Fruit fly (Drosophila melanogaster) whole organism, embryonic: ENCODE data around the gene CG10137.

Experiments
- Ada2b ChIP-seq: fragments of 200-800 bp; sonication (Bioruptor generic); IDR thresholded peaks from 2 replicates; pipeline ENCODE4 v1.3.6; 2022; ENCODE audit warnings: missing biosample characterization, missing genetic modification characterization
- Aef1 ChIP-seq: fragments of 200-800 bp; sonication (Bioruptor generic); IDR thresholded peaks from 3 replicates; pipeline ENCODE4 v1.3.6; 2022; ENCODE audit warnings: missing biosample characterization, missing genetic modification characterization
- Atf-2 ChIP-seq: fragments of 200-800 bp; sonication (Bioruptor generic); optimal IDR thresholded peaks from 2 replicates; lab custom pipeline; 2016; ENCODE audit warnings: missing biosample characterization, missing genetic modification characterization
- CG10366 ChIP-seq: fragments of 200-800 bp; sonication (Bioruptor generic); IDR thresholded peaks from 2 replicates; pipeline ENCODE4 v1.3.6; 2022; ENCODE audit warnings: missing biosample characterization, missing genetic modification characterization
- CG11085 ChIP-seq: fragments of 200-800 bp; sonication (Bioruptor generic); IDR thresholded peaks from 2 replicates; pipeline ENCODE4 v1.3.6; 2022; ENCODE audit warnings: missing biosample characterization, missing genetic modification characterization
- CG11695 ChIP-seq: fragments of 200-800 bp; sonication (Bioruptor generic); IDR thresholded peaks from 3 replicates; pipeline ENCODE4 v1.3.6; 2022; ENCODE audit warnings: missing biosample characterization, missing genetic modification characterization
- CG13424 ChIP-seq: fragments of 200-800 bp; sonication (Bioruptor generic); optimal IDR thresholded peaks from 2 replicates; lab custom pipeline; 2019; ENCODE audit warnings: missing biosample characterization, mild to moderate bottlenecking, missing genetic modification characterization, moderate library complexity
- CG14441 ChIP-seq: fragments of 200-800 bp; sonication (Bioruptor generic); IDR thresholded peaks from 2 replicates; pipeline ENCODE4 v1.3.6; 2022; ENCODE audit warnings: missing biosample characterization, missing genetic modification characterization
- CG15696 ChIP-seq: fragments of 200-800 bp; sonication (Bioruptor generic); optimal IDR thresholded peaks from 2 replicates; lab custom pipeline; 2019; ENCODE audit warnings: missing biosample characterization, mild to moderate bottlenecking, missing genetic modification characterization, moderate library complexity
- CG16779 ChIP-seq: fragments of 200-800 bp; sonication (Bioruptor generic); IDR thresholded peaks from 2 replicates; pipeline ENCODE4 v1.3.6; 2022; ENCODE audit warnings: missing biosample characterization, missing genetic modification characterization
- CG17186 ChIP-seq: fragments of 200-800 bp; sonication (Bioruptor generic); optimal IDR thresholded peaks from 3 replicates; lab custom pipeline; 2017; ENCODE audit warnings: missing biosample characterization, missing genetic modification reagents, missing genetic modification characterization
- CG17912 ChIP-seq: fragments of 200-800 bp; sonication (Bioruptor generic); optimal IDR thresholded peaks from 2 replicates; lab custom pipeline; 2018; ENCODE audit warnings: missing biosample characterization, mild to moderate bottlenecking, missing genetic modification characterization
- CG18599 ChIP-seq: fragments of 200-800 bp; sonication (Bioruptor generic); optimal IDR thresholded peaks from 3 replicates; lab custom pipeline; 2017; ENCODE audit warnings: missing biosample characterization, missing genetic modification characterization, mild to moderate bottlenecking, moderate library complexity, missing genetic modification reagents
- CG2116 ChIP-seq: fragments of 200-800 bp; sonication (Bioruptor generic); optimal IDR thresholded peaks from 3 replicates; lab custom pipeline; 2018; ENCODE audit warnings: missing biosample characterization, mild to moderate bottlenecking, missing genetic modification characterization
- CG30403 ChIP-seq: fragments of 200-800 bp; sonication (Bioruptor generic); optimal IDR thresholded peaks from 3 replicates; lab custom pipeline; 2016; ENCODE audit warnings: missing biosample characterization, missing genetic modification characterization
- CG30431 ChIP-seq: fragments of 200-800 bp; sonication (Bioruptor generic); optimal IDR thresholded peaks from 2 replicates; lab custom pipeline; 2017; ENCODE audit warnings: missing biosample characterization, missing genetic modification characterization
- CG31388 ChIP-seq: fragments of 200-800 bp; sonication (Bioruptor generic); optimal IDR thresholded peaks from 2 replicates; lab custom pipeline; 2016; ENCODE audit warnings: missing biosample characterization, missing genetic modification characterization
- CG3163 ChIP-seq: fragments of 200-800 bp; sonication (Bioruptor generic); optimal IDR thresholded peaks from 3 replicates; lab custom pipeline; 2016; ENCODE audit warnings: missing biosample characterization, missing genetic modification characterization
- CG33557 ChIP-seq: fragments of 200-800 bp; sonication (Bioruptor generic); optimal IDR thresholded peaks from 2 replicates; lab custom pipeline; 2019; ENCODE audit warnings: missing biosample characterization, mild to moderate bottlenecking, missing genetic modification characterization, moderate library complexity
- CG34422 ChIP-seq: fragments of 200-800 bp; sonication (Bioruptor generic); IDR thresholded peaks from 3 replicates; pipeline ENCODE4 v1.3.6; 2022; ENCODE audit warnings: missing biosample characterization, missing genetic modification characterization
- CG4328 ChIP-seq: fragments of 200-800 bp; sonication (Bioruptor generic); optimal IDR thresholded peaks from 3 replicates; lab custom pipeline; 2017; ENCODE audit warnings: missing biosample characterization, missing genetic modification reagents, missing genetic modification characterization
- CG6254 ChIP-seq: fragments of 200-800 bp; sonication (Bioruptor generic); optimal IDR thresholded peaks from 3 replicates; lab custom pipeline; 2017; ENCODE audit warnings: mild to moderate bottlenecking, missing biosample characterization, missing genetic modification reagents, missing genetic modification characterization
- CG6765 ChIP-seq: fragments of 200-800 bp; sonication (Bioruptor generic); optimal IDR thresholded peaks from 3 replicates; lab custom pipeline; 2017; ENCODE audit warnings: missing biosample characterization, mild to moderate bottlenecking, missing genetic modification characterization
- CG6791 ChIP-seq: fragments of 200-800 bp; sonication (Bioruptor generic); IDR thresholded peaks from 3 replicates; pipeline ENCODE4 v1.3.6; 2022; ENCODE audit warnings: missing biosample characterization, missing genetic modification characterization; ENCODE audit not compliant: partially characterized antibody
- CG7271 ChIP-seq: fragments of 200-800 bp; sonication (Bioruptor generic); optimal IDR thresholded peaks from 2 replicates; lab custom pipeline; 2018; ENCODE audit warnings: missing biosample characterization, mild to moderate bottlenecking, missing genetic modification characterization, moderate library complexity
- CG9609 ChIP-seq: fragments of 200-800 bp; sonication (Bioruptor generic); optimal IDR thresholded peaks from 3 replicates; lab custom pipeline; 2016; ENCODE audit warnings: missing biosample characterization, missing genetic modification characterization
- CrebB ChIP-seq: fragments of 200-800 bp; sonication (Bioruptor generic); optimal IDR thresholded peaks from 3 replicates; lab custom pipeline; 2018; ENCODE audit warnings: missing biosample characterization, mild to moderate bottlenecking, missing genetic modification characterization
- D19B ChIP-seq: fragments of 200-800 bp; sonication (Bioruptor generic); optimal IDR thresholded peaks from 2 replicates; lab custom pipeline; 2017; ENCODE audit warnings: missing biosample characterization, mild to moderate bottlenecking, missing genetic modification characterization
- Dref ChIP-seq: fragments of 200-800 bp; sonication (Bioruptor generic); IDR thresholded peaks from 2 replicates; pipeline ENCODE4 v1.3.6; 2022; ENCODE audit warnings: missing biosample characterization, missing genetic modification characterization
- Fer3 ChIP-seq: fragments of 200-800 bp; sonication (Bioruptor generic); optimal IDR thresholded peaks from 2 replicates; lab custom pipeline; 2018; ENCODE audit warnings: missing biosample characterization, mild to moderate bottlenecking, missing genetic modification characterization, moderate library complexity
- GATAe ChIP-seq: fragments of 200-800 bp; sonication (Bioruptor generic); conservative IDR thresholded peaks from 2 replicates; pipeline ENCODE4 v1.3.6; 2022; ENCODE audit warnings: missing biosample characterization, missing genetic modification characterization
- MBD-R2 ChIP-seq: fragments of 200-800 bp; sonication (Bioruptor generic); IDR thresholded peaks from 2 replicates; pipeline ENCODE4 v1.3.6; 2022; ENCODE audit warnings: missing biosample characterization, missing genetic modification characterization
- Trl ChIP-seq, 3 experiments: fragments of >200 bp in 2 of 3; fragments of 200-800 bp in 1 of 3; sonication (Bioruptor generic) in 1 of 3; optimal IDR thresholded peaks; 2 replicates in 1 of 3; 3 replicates in 2 of 3; lab custom pipeline; 2016 to 2017; ENCODE audit warnings: missing biosample characterization in 1 of 3, missing genetic modification characterization in 1 of 3
- Xbp1 ChIP-seq: fragments of 200-800 bp; sonication (Bioruptor generic); optimal IDR thresholded peaks from 3 replicates; lab custom pipeline; 2016; ENCODE audit warnings: missing biosample characterization, mild to moderate bottlenecking, missing genetic modification characterization
- ato ChIP-seq: fragments of 200-800 bp; sonication (Bioruptor generic); IDR thresholded peaks from 2 replicates; pipeline ENCODE4 v1.3.6; 2022; ENCODE audit warnings: missing biosample characterization, missing genetic modification characterization; ENCODE audit not compliant: partially characterized antibody
- az2 ChIP-seq: fragments of 200-800 bp; sonication (Bioruptor generic); optimal IDR thresholded peaks from 3 replicates; lab custom pipeline; 2016; ENCODE audit warnings: missing biosample characterization, missing genetic modification characterization
- caup ChIP-seq: fragments of 200-800 bp; sonication (Bioruptor generic); optimal IDR thresholded peaks from 3 replicates; lab custom pipeline; 2017; ENCODE audit warnings: missing biosample characterization, mild to moderate bottlenecking, missing genetic modification characterization, moderate library complexity; ENCODE audit not compliant: severe bottlenecking
- dysf ChIP-seq: fragments of 200-800 bp; sonication (Bioruptor generic); IDR thresholded peaks from 3 replicates; pipeline ENCODE4 v1.3.6; 2022; ENCODE audit warnings: missing biosample characterization, missing genetic modification characterization
- ewg ChIP-seq: fragments of 200-800 bp; sonication (Bioruptor generic); optimal IDR thresholded peaks from 3 replicates; lab custom pipeline; 2017; ENCODE audit warnings: mild to moderate bottlenecking, missing biosample characterization, missing genetic modification reagents, missing genetic modification characterization
- eyg ChIP-seq: fragments of 200-800 bp; sonication (Bioruptor generic); optimal IDR thresholded peaks from 3 replicates; lab custom pipeline; 2016; ENCODE audit warnings: missing biosample characterization, missing genetic modification characterization
- hth ChIP-seq: fragments of >200 bp; optimal IDR thresholded peaks from 2 replicates; lab custom pipeline; 2017; ENCODE audit warnings: inconsistent platforms
- insv ChIP-seq, 2 experiments: fragments of 200-800 bp; sonication (Bioruptor generic); optimal IDR thresholded peaks; 3 replicates each; lab custom pipeline; 2016 to 2018; ENCODE audit warnings: missing biosample characterization in 2 of 2, missing genetic modification characterization in 2 of 2
- nerfin-2 ChIP-seq: fragments of 200-800 bp; sonication (Bioruptor generic); IDR thresholded peaks from 2 replicates; pipeline ENCODE4 v1.3.6; 2022; ENCODE audit warnings: missing biosample characterization, missing genetic modification characterization; ENCODE audit not compliant: partially characterized antibody
- prd ChIP-seq, 3 experiments: fragments of >200 bp in 2 of 3; fragments of 200-800 bp in 1 of 3; sonication (Bioruptor generic) in 1 of 3; optimal IDR thresholded peaks in 2 of 3; IDR thresholded peaks in 1 of 3; 2 replicates in 2 of 3; 3 replicates in 1 of 3; pipeline versions ENCODE4 v1.3.6 to Lab custom; 2017 to 2022; ENCODE audit warnings: missing biosample characterization in 1 of 3, missing genetic modification characterization in 1 of 3
- run ChIP-seq: fragments of 200-800 bp; sonication (Bioruptor generic); optimal IDR thresholded peaks from 3 replicates; lab custom pipeline; 2018; ENCODE audit warnings: missing biosample characterization, mild to moderate bottlenecking, missing genetic modification characterization
- seq ChIP-seq: fragments of 200-800 bp; sonication (Bioruptor generic); IDR thresholded peaks from 2 replicates; pipeline ENCODE4 v1.3.6; 2022; ENCODE audit warnings: missing biosample characterization, missing genetic modification characterization
- sim ChIP-seq: fragments of 200-800 bp; sonication (Bioruptor generic); IDR thresholded peaks from 2 replicates; pipeline ENCODE4 v1.3.6; 2022; ENCODE audit warnings: missing biosample characterization, missing genetic modification characterization
- vnd ChIP-seq: fragments of 200-800 bp; sonication (Bioruptor generic); IDR thresholded peaks from 3 replicates; pipeline ENCODE4 v1.3.6; 2022; ENCODE audit warnings: missing biosample characterization, missing genetic modification characterization; ENCODE audit not compliant: partially characterized antibody
- zfh2 ChIP-seq: fragments of 200-800 bp; sonication (Bioruptor generic); optimal IDR thresholded peaks from 2 replicates; lab custom pipeline; 2016; ENCODE audit warnings: missing biosample characterization, missing genetic modification characterization

Gene CG10137

DNA sequence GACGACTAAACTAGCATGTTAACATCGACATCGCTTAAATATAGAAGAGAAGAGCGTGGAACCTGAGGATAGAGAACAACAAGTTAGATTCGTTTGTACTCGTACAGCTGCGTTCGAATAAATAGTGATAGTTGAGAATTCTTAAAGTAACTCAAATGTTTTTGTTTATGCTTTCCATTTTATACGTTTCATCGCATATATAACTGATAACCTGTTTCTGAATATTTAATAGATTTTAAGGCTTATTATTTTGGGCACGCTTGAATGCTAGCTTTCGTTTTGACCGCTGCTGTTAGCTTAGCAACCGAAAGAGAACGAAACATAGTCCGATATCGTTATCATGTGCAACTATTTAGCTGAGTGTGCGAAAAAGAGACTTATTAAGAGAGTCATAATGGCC, 1.8 kb downstream of the CG10137 start (continued):
- peak; percentile 42 for TF ChIP-seq Dref (GFP tag; lab: Robert Waterston, UW)
- peak; percentile 95 for TF ChIP-seq GATAe (GFP tag; lab: Robert Waterston, UW)
- peak; percentile 92 for TF ChIP-seq CG11085
- peak; percentile 97 for TF ChIP-seq seq (GFP tag; lab: Robert Waterston, UW)
- TF ChIP-seq Ada2b (GFP tag; lab: Robert Waterston, UW) = peak; percentile 97
- TF ChIP-seq Aef1 (GFP tag; lab: Robert Waterston, UW) = peak; percentile 96
- TF ChIP-seq CG34422 (GFP tag; lab: Robert Waterston, UW) = peak; percentile 96
- TF ChIP-seq insv (GFP tag; optimal IDR thresholded peaks at IDR 0.05; lab: Kevin White, UChicago) = peak; percentile 11 to 38
- no peak for TF ChIP-seq CG17186
- no peak for TF ChIP-seq CG6791 (GFP tag; lab: Robert Waterston, UW)
- peak in 1 of 2 experiments; percentile 82 for TF ChIP-seq Trl (optimal IDR thresholded peaks at IDR 0.05; lab: Kevin White, UChicago)
- TF ChIP-seq Trl (GFP tag; optimal IDR thresholded peaks at IDR 0.05; lab: Kevin White, UChicago) = peak; percentile 90
- peak; percentile 85 for TF ChIP-seq run (tag; lab: Kevin White, UChicago)
- peak; percentile 95 for TF ChIP-seq CG13424 (tag; lab: Kevin White, UChicago)
- TF ChIP-seq CG4328 (GFP tag; lab: Kevin White, UChicago) = peak; percentile 67
- peak; percentile 98 for TF ChIP-seq Fer3
- peak; percentile 88 for TF ChIP-seq az2 (GFP tag; lab: Kevin White, UChicago)
- TF ChIP-seq CG18599 = peak; percentile 99
- TF ChIP-seq CG33557 (GFP tag; lab: Kevin White, UChicago) = peak; percentile 27
- no peak for TF ChIP-seq prd (optimal IDR thresholded peaks at IDR 0.05; lab: Kevin White, UChicago)
- TF ChIP-seq prd (GFP tag; IDR thresholded peaks at IDR 0.05; lab: Robert Waterston, UW) = peak; percentile 96
- TF ChIP-seq CG10366 (GFP tag; lab: Robert Waterston, UW) = peak; percentile 97
- TF ChIP-seq dysf (GFP tag; lab: Robert Waterston, UW) = peak; percentile 98
- TF ChIP-seq eyg (GFP tag; lab: Kevin White, UChicago) = peak; percentile 93
- TF ChIP-seq CG3163 = peak; percentile 97
- TF ChIP-seq CG14441 (GFP tag; lab: Robert Waterston, UW) = peak; percentile 97
- TF ChIP-seq hth (lab: Kevin White, UChicago) = no peak
- TF ChIP-seq CG7271 (tag; lab: Kevin White, UChicago) = peak; percentile 49
- TF ChIP-seq sim (GFP tag; lab: Robert Waterston, UW) = peak; percentile 55; the same call in 1 of the 2 replicates
- TF ChIP-seq CG11695 (GFP tag; lab: Robert Waterston, UW) = peak; percentile 97
- TF ChIP-seq CG15696 = peak; percentile 77
- no peak for TF ChIP-seq nerfin-2
- peak; percentile 90 for TF ChIP-seq CG9609 (GFP tag; lab: Kevin White, UChicago)
- TF ChIP-seq caup (GFP tag; lab: Kevin White, UChicago) = peak; percentile 97
- TF ChIP-seq CG31388 (GFP tag; lab: Kevin White, UChicago) = peak; percentile 83
- peak; percentile 92 for TF ChIP-seq Xbp1
- peak; percentile 98 for TF ChIP-seq CG16779 (GFP tag; lab: Robert Waterston, UW)
- TF ChIP-seq CG6254 = peak; percentile 54
- peak; percentile 96 for TF ChIP-seq CG30403
- peak; percentile 74 for TF ChIP-seq ewg (GFP tag; lab: Kevin White, UChicago)
- TF ChIP-seq zfh2 (GFP tag; lab: Kevin White, UChicago) = peak; percentile 97
- TF ChIP-seq CG30431 (GFP tag; lab: Kevin White, UChicago) = peak; percentile 70
- peak; percentile 70 for TF ChIP-seq CG2116 (GFP tag; lab: Kevin White, UChicago)
- TF ChIP-seq vnd (GFP tag; lab: Robert Waterston, UW) = no peak
- TF ChIP-seq CrebB (tag; lab: Kevin White, UChicago) = peak; percentile 97
- no peak for TF ChIP-seq ato (GFP tag; lab: Robert Waterston, UW)
- TF ChIP-seq CG17912 (GFP tag; lab: Kevin White, UChicago) = peak; percentile 25
- peak; percentile 96 for TF ChIP-seq CG6765 (GFP tag; lab: Kevin White, UChicago)
- peak; percentile 98 for TF ChIP-seq MBD-R2 (GFP tag; lab: Robert Waterston, UW)
- TF ChIP-seq Atf-2 = peak; percentile 88
- peak; percentile 93 for TF ChIP-seq D19B (GFP tag; lab: Kevin White, UChicago)
